Worm (Caenorhabditis elegans) whole organism, L3 larva: Measurements from ENCODE around the gene ptc-3.

Experiments used
- ceh-82 ChIP-seq: fragments of 150-350 bp; optimal IDR thresholded peaks from 2 replicates; lab custom pipeline; 2014; ENCODE audit warnings: missing biosample characterization, missing genetic modification characterization
- ceh-9 ChIP-seq: sonication (generic microtip); optimal IDR thresholded peaks from 2 replicates; lab custom pipeline; 2018; ENCODE audit warnings: missing biosample characterization, missing genetic modification characterization
- egl-27 ChIP-seq: sonication (generic microtip); optimal IDR thresholded peaks from 4 replicates; lab custom pipeline; 2017; ENCODE audit warnings: missing biosample characterization, missing genetic modification reagents, missing genetic modification characterization
- ztf-11 ChIP-seq: fragments of 150-350 bp; optimal IDR thresholded peaks from 2 replicates; lab custom pipeline; 2014; ENCODE audit warnings: missing biosample characterization, missing genetic modification characterization

ce11 chrII:2854794-2855193 lies 2.4 kb upstream of the ptc-3 start:
- TF ChIP-seq ceh-82 (tag; lab: Kevin White, UChicago) (no peak), ztf-11 (tag; lab: Kevin White, UChicago) (no peak), egl-27 (tag; lab: Kevin White, UChicago) (no peak), ceh-9 (tag; lab: Kevin White, UChicago) (no peak)
